3 fruit fly cellular contexts compared by ENCODE assay signal in the genomic region with DNA sequence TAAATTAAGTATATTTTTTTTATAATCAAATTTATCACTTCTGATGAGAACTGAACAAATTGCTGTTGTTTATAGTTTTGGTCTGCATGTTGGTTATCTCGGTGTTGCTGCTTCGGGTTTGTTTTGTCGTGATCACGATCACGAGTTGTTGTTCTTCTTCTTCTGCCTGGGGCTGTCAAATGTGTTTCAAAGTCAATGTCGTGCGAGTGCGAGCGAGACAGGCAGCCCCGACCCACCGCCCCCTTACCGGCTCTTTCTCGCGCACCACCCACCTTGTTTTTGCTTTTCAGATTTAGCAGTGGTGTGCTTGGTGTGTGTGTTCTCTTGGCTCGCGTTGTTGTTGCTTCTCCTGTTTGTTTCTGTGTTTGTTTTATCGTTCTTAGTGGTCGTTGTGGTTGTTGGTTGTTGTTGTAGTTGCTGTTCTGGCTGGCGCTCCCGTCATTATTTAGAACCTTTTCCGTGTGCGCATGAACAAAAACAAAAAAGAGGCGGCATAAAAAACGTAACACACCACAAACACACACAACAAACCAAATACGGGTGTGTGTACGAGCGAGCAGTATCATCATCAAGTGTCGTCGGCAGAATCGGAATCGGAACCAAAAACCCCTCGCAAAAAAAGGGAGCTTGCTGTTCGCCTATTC.
TF ChIP-seq lines count a peak whose summit lies in the region.

A gene (minus strand): TSS at position 438 of the 644 bp plus-strand sequence.

TF ChIP-seq in whole organism, adult, 20 proteins besides CTCF, POLR2A, EP300 and RAD21 (continued from another document):
- TF ChIP-seq CG14711 (tag; optimal IDR thresholded peaks at IDR 0.05; lab: Kevin White, UChicago) (no peak), cnc (optimal IDR thresholded peaks at IDR 0.05; lab: Kevin White, UChicago) (peak; percentile 25 to 34), CG7045 (GFP tag; optimal IDR thresholded peaks at IDR 0.05; lab: Kevin White, UChicago) (no peak)

TF ChIP-seq in whole organism, embryonic, 481 proteins besides CTCF, POLR2A, EP300 and RAD21 (continued from another document):
- TF ChIP-seq cg (GFP tag; optimal IDR thresholded peaks at IDR 0.05; lab: Kevin White, UChicago) = peak; percentile 55
- no peak for TF ChIP-seq CG18599 (GFP tag; optimal IDR thresholded peaks at IDR 0.05; lab: Kevin White, UChicago)
- no peak for TF ChIP-seq CG1792 (GFP tag; optimal IDR thresholded peaks at IDR 0.05; lab: Kevin White, UChicago)
- peak; percentile 14 for TF ChIP-seq Nf-YB (GFP tag; optimal IDR thresholded peaks at IDR 0.05; lab: Kevin White, UChicago)
- TF ChIP-seq CG9797 (GFP tag; optimal IDR thresholded peaks at IDR 0.05; lab: Kevin White, UChicago) = no peak
- no peak for TF ChIP-seq CG2889 (GFP tag; IDR thresholded peaks at IDR 0.05; lab: Robert Waterston, UW)
- TF ChIP-seq CG1832 (GFP tag; optimal IDR thresholded peaks at IDR 0.05; lab: Kevin White, UChicago) = peak; percentile 64
- TF ChIP-seq crol (GFP tag; IDR thresholded peaks at IDR 0.05; lab: Robert Waterston, UW) = no peak
- peak; percentile 71 for TF ChIP-seq CG12769 (tag; optimal IDR thresholded peaks at IDR 0.05; lab: Kevin White, UChicago)
- 0 out of 3 replicates have a peak, but pooled peaks have one; percentile 11 for TF ChIP-seq CG7357 (GFP tag; IDR thresholded peaks at IDR 0.05; lab: Robert Waterston, UW)
- TF ChIP-seq slou (GFP tag; optimal IDR thresholded peaks at IDR 0.05; lab: Kevin White, UChicago) = no peak
- TF ChIP-seq CG17385 (GFP tag; optimal IDR thresholded peaks at IDR 0.05; lab: Kevin White, UChicago) = peak; percentile 95
- no peak for TF ChIP-seq sima (GFP tag; optimal IDR thresholded peaks at IDR 0.05; lab: Kevin White, UChicago)
- TF ChIP-seq Chrac-16 (GFP tag; optimal IDR thresholded peaks at IDR 0.05; lab: Kevin White, UChicago) = peak; percentile 15
- TF ChIP-seq bsh (GFP tag; optimal IDR thresholded peaks at IDR 0.05; lab: Kevin White, UChicago) = no peak
- TF ChIP-seq CG10274 (GFP tag; optimal IDR thresholded peaks at IDR 0.05; lab: Kevin White, UChicago) = peak; percentile 38
- TF ChIP-seq Dref (GFP tag; IDR thresholded peaks at IDR 0.05; lab: Robert Waterston, UW) = no peak
- peak; percentile 37 for TF ChIP-seq CG4424 (GFP tag; optimal IDR thresholded peaks at IDR 0.05; lab: Kevin White, UChicago)
- peak; percentile 19 for TF ChIP-seq CG15514 (GFP tag; optimal IDR thresholded peaks at IDR 0.05; lab: Kevin White, UChicago)
- peak; percentile 20 for TF ChIP-seq run (tag; optimal IDR thresholded peaks at IDR 0.05; lab: Kevin White, UChicago)
- peak; percentile 22 for TF ChIP-seq CG10209 (GFP tag; optimal IDR thresholded peaks at IDR 0.05; lab: Kevin White, UChicago)
- peak in 1 of 3 experiments; percentile 70 for TF ChIP-seq Stat92E (GFP tag; optimal IDR thresholded peaks at IDR 0.05; lab: Kevin White, UChicago)
- TF ChIP-seq CG1233 (GFP tag; optimal IDR thresholded peaks at IDR 0.05; lab: Kevin White, UChicago) = peak; percentile 7
- TF ChIP-seq bcd (GFP tag; optimal IDR thresholded peaks at IDR 0.05; lab: Kevin White, UChicago) = peak; percentile 36
- TF ChIP-seq CG10431 (GFP tag; optimal IDR thresholded peaks at IDR 0.05; lab: Kevin White, UChicago) = peak; percentile 35
- TF ChIP-seq CG3995 (GFP tag; optimal IDR thresholded peaks at IDR 0.05; lab: Kevin White, UChicago) = peak; percentile 86
- TF ChIP-seq zen (tag; optimal IDR thresholded peaks at IDR 0.05; lab: Kevin White, UChicago) = no peak
- no peak for TF ChIP-seq toy (GFP tag; IDR thresholded peaks at IDR 0.05; lab: Robert Waterston, UW)
- TF ChIP-seq dati (GFP tag; IDR thresholded peaks at IDR 0.05; lab: Robert Waterston, UW) = no peak
- TF ChIP-seq sens (GFP tag; lab: Kevin White, UChicago) = peak; percentile 22
- TF ChIP-seq lmd (GFP tag; IDR thresholded peaks at IDR 0.05; lab: Robert Waterston, UW) = no peak
- TF ChIP-seq da (GFP tag; optimal IDR thresholded peaks at IDR 0.05; lab: Kevin White, UChicago) = no peak
- no peak for TF ChIP-seq sc (optimal IDR thresholded peaks at IDR 0.05; lab: Kevin White, UChicago)
- peak; percentile 19 for TF ChIP-seq sc (GFP tag; optimal IDR thresholded peaks at IDR 0.05; lab: Kevin White, UChicago)
- no peak for TF ChIP-seq stwl (tag; optimal IDR thresholded peaks at IDR 0.05; lab: Kevin White, UChicago)
- peak; percentile 24 for TF ChIP-seq CG13775 (GFP tag; optimal IDR thresholded peaks at IDR 0.05; lab: Kevin White, UChicago)

TF ChIP-seq in whole organism, prepupa, 60 proteins besides CTCF, POLR2A, EP300 and RAD21 (continued from another document):
- TF ChIP-seq CG32006 (GFP tag; optimal IDR thresholded peaks at IDR 0.05; lab: Kevin White, UChicago) (peak; percentile 3), CG10631 (GFP tag; optimal IDR thresholded peaks at IDR 0.05; lab: Kevin White, UChicago) (peak; percentile 26), Hr39 (GFP tag; optimal IDR thresholded peaks at IDR 0.05; lab: Kevin White, UChicago) (no peak)
